Worm (Caenorhabditis elegans) whole organism, L3 larva: ENCODE data around the gene osm-8.

ENCODE experiments used
- aly-2 ChIP-seq: fragments of 150-350 bp; optimal IDR thresholded peaks from 2 replicates; lab custom pipeline; 2014; ENCODE audit warnings: missing biosample characterization, missing genetic modification characterization
- ceh-16 ChIP-seq: sonication (generic microtip); optimal IDR thresholded peaks from 2 replicates; lab custom pipeline; 2017; ENCODE audit warnings: missing biosample characterization, missing genetic modification characterization
- ceh-82 ChIP-seq: fragments of 150-350 bp; optimal IDR thresholded peaks from 2 replicates; lab custom pipeline; 2014; ENCODE audit warnings: missing biosample characterization, missing genetic modification characterization
- ceh-9 ChIP-seq: sonication (generic microtip); optimal IDR thresholded peaks from 2 replicates; lab custom pipeline; 2018; ENCODE audit warnings: missing biosample characterization, missing genetic modification characterization
- egl-27 ChIP-seq: sonication (generic microtip); optimal IDR thresholded peaks from 4 replicates; lab custom pipeline; 2017; ENCODE audit warnings: missing biosample characterization, missing genetic modification reagents, missing genetic modification characterization
- egl-5 ChIP-seq: fragments of 150-350 bp; optimal IDR thresholded peaks from 2 replicates; lab custom pipeline; 2017; ENCODE audit warnings: missing biosample characterization, missing genetic modification reagents, missing genetic modification characterization, inconsistent platforms
- elt-1 ChIP-seq: fragments of 150-350 bp; optimal IDR thresholded peaks from 2 replicates; lab custom pipeline; 2014; ENCODE audit warnings: missing biosample characterization, missing genetic modification characterization
- elt-2 ChIP-seq: sonication (generic microtip); optimal IDR thresholded peaks from 2 replicates; lab custom pipeline; 2016; ENCODE audit warnings: missing genetic modification reagents, mild to moderate bottlenecking, missing genetic modification characterization, missing compliant biosample characterization
- elt-3 ChIP-seq, 3 experiments: fragments of 150-350 bp in 1 of 3; sonication (generic microtip) in 2 of 3; optimal IDR thresholded peaks; 2 replicates in 2 of 3; 4 replicates in 1 of 3; lab custom pipeline; 2014 to 2017; ENCODE audit warnings: missing biosample characterization in 3 of 3, missing genetic modification characterization in 3 of 3
- fkh-10 ChIP-seq: sonication (generic microtip); optimal IDR thresholded peaks from 2 replicates; lab custom pipeline; 2017; ENCODE audit warnings: missing biosample characterization, missing genetic modification reagents, missing genetic modification characterization
- fkh-2 ChIP-seq: fragments of 150-350 bp; optimal IDR thresholded peaks from 2 replicates; lab custom pipeline; 2014; ENCODE audit warnings: missing biosample characterization, missing genetic modification reagents, missing genetic modification characterization
- fos-1 ChIP-seq: fragments of 150-350 bp; optimal IDR thresholded peaks from 2 replicates; lab custom pipeline; 2014; ENCODE audit warnings: missing biosample characterization, missing genetic modification characterization
- hmg-11 ChIP-seq: sonication (generic microtip); optimal IDR thresholded peaks from 2 replicates; lab custom pipeline; 2016; ENCODE audit warnings: missing genetic modification characterization, missing compliant biosample characterization
- jun-1 ChIP-seq: fragments of 150-350 bp; optimal IDR thresholded peaks from 2 replicates; lab custom pipeline; 2014; ENCODE audit warnings: missing biosample characterization, missing genetic modification reagents, missing genetic modification characterization
- lin-15B ChIP-seq: fragments of 150-350 bp; optimal IDR thresholded peaks from 2 replicates; lab custom pipeline; 2014; ENCODE audit warnings: missing biosample characterization, missing genetic modification characterization
- lsy-12 ChIP-seq: sonication (generic microtip); optimal IDR thresholded peaks from 2 replicates; lab custom pipeline; 2016; ENCODE audit warnings: mild to moderate bottlenecking, missing genetic modification characterization, missing compliant biosample characterization
- mdl-1 ChIP-seq: fragments of 150-350 bp; optimal IDR thresholded peaks from 2 replicates; lab custom pipeline; 2014; ENCODE audit warnings: missing biosample characterization, missing genetic modification characterization
- mml-1 ChIP-seq: fragments of 150-350 bp; sonication (generic microtip); optimal IDR thresholded peaks from 3 replicates; lab custom pipeline; 2014; ENCODE audit warnings: missing biosample characterization, missing genetic modification characterization
- nhr-11 ChIP-seq: fragments of 150-350 bp; optimal IDR thresholded peaks from 2 replicates; lab custom pipeline; 2014; ENCODE audit warnings: missing biosample characterization, missing genetic modification characterization
- nhr-12 ChIP-seq: fragments of 150-350 bp; optimal IDR thresholded peaks from 2 replicates; lab custom pipeline; 2014; ENCODE audit warnings: missing biosample characterization, missing genetic modification characterization
- nhr-23 ChIP-seq: fragments of 150-350 bp; optimal IDR thresholded peaks from 2 replicates; lab custom pipeline; 2014; ENCODE audit warnings: missing biosample characterization, missing genetic modification reagents, missing genetic modification characterization
- nhr-237 ChIP-seq: fragments of 150-350 bp; optimal IDR thresholded peaks from 2 replicates; lab custom pipeline; 2014; ENCODE audit warnings: missing biosample characterization, missing genetic modification characterization
- nhr-25 ChIP-seq: sonication (generic microtip); optimal IDR thresholded peaks from 2 replicates; lab custom pipeline; 2017; ENCODE audit warnings: missing biosample characterization, missing genetic modification characterization
- nhr-67 ChIP-seq: fragments of 150-350 bp; optimal IDR thresholded peaks from 2 replicates; lab custom pipeline; 2014; ENCODE audit warnings: missing biosample characterization, missing genetic modification characterization
- pha-4 ChIP-seq: fragments of 150-350 bp; optimal IDR thresholded peaks from 2 replicates; lab custom pipeline; 2014; ENCODE audit warnings: missing biosample characterization, missing genetic modification reagents, missing genetic modification characterization
- pqm-1 ChIP-seq: fragments of 150-350 bp; optimal IDR thresholded peaks from 2 replicates; lab custom pipeline; 2017; ENCODE audit warnings: missing biosample characterization, missing genetic modification characterization, inconsistent platforms
- sea-2 ChIP-seq: fragments of 150-350 bp; sonication (generic microtip); optimal IDR thresholded peaks from 4 replicates; lab custom pipeline; 2014; ENCODE audit warnings: missing biosample characterization, missing genetic modification reagents, missing genetic modification characterization
- snpc-4 ChIP-seq: fragments of 150-350 bp; optimal IDR thresholded peaks from 2 replicates; lab custom pipeline; 2014; ENCODE audit warnings: missing biosample characterization, missing genetic modification characterization
- tbx-2 ChIP-seq: sonication (generic microtip); optimal IDR thresholded peaks from 2 replicates; lab custom pipeline; 2016; ENCODE audit warnings: mild to moderate bottlenecking, missing genetic modification characterization, missing compliant biosample characterization
- unc-62 ChIP-seq: fragments of 150-350 bp; sonication (generic microtip); optimal IDR thresholded peaks from 4 replicates; lab custom pipeline; 2014; ENCODE audit warnings: missing biosample characterization, missing genetic modification reagents, missing genetic modification characterization
- ztf-11 ChIP-seq: fragments of 150-350 bp; optimal IDR thresholded peaks from 2 replicates; lab custom pipeline; 2014; ENCODE audit warnings: missing biosample characterization, missing genetic modification characterization
- ztf-4 ChIP-seq: fragments of 150-350 bp; optimal IDR thresholded peaks from 2 replicates; lab custom pipeline; 2014; ENCODE audit warnings: missing biosample characterization, missing genetic modification characterization

Gene osm-8

ce11 chrII:7561494-7561893 is 43.7 kb downstream of the osm-8 start, which contains the start of the genes ZK1290.11 and ZK1290.1:
Gene ZK1290.11 (minus strand): TSS chrII:7561594.
Gene ZK1290.1 (plus strand): TSS chrII:7561764.
- TF ChIP-seq ceh-9 (tag; lab: Kevin White, UChicago): no peak
- TF ChIP-seq ceh-16 (tag; lab: Kevin White, UChicago): no peak
- TF ChIP-seq unc-62 (GFP tag; lab: Kevin White, UChicago): no peak
- TF ChIP-seq nhr-12 (tag; lab: Kevin White, UChicago): no peak
- no peak for TF ChIP-seq mml-1 (tag; lab: Kevin White, UChicago)

ce11 chrII:7560844-7561243 is 44.4 kb downstream of the osm-8 start:
- no peak for TF ChIP-seq egl-27
- no peak for TF ChIP-seq elt-1 (tag; lab: Kevin White, UChicago)
- TF ChIP-seq hmg-11 (tag; lab: Kevin White, UChicago): no peak
- TF ChIP-seq sea-2: no peak
- no peak for TF ChIP-seq ceh-9 (tag; lab: Kevin White, UChicago)
- no peak for TF ChIP-seq nhr-23 (tag; lab: Kevin White, UChicago)
- no peak for TF ChIP-seq mdl-1 (tag; lab: Kevin White, UChicago)
- no peak for TF ChIP-seq nhr-237 (tag; lab: Kevin White, UChicago)
- no peak for TF ChIP-seq nhr-67 (tag; lab: Kevin White, UChicago)
- no peak for TF ChIP-seq mml-1 (tag; lab: Kevin White, UChicago)
- no peak for TF ChIP-seq elt-3 (tag; optimal IDR thresholded peaks at IDR 0.05; lab: Kevin White, UChicago)
- no peak for TF ChIP-seq elt-2
- no peak for TF ChIP-seq lin-15B
- no peak for TF ChIP-seq nhr-11
- no peak for TF ChIP-seq fkh-2 (tag; lab: Kevin White, UChicago)
- no peak for TF ChIP-seq egl-5 (tag; lab: Kevin White, UChicago)
- no peak for TF ChIP-seq aly-2 (tag; lab: Kevin White, UChicago)
- TF ChIP-seq fos-1 (tag; lab: Kevin White, UChicago): no peak

ce11 chrII:7558864-7559263 is 46.3 kb downstream of the osm-8 start:
- TF ChIP-seq ceh-9 (tag; lab: Kevin White, UChicago): no peak
- TF ChIP-seq ceh-82 (tag; lab: Kevin White, UChicago): no peak
- no peak for TF ChIP-seq mml-1 (tag; lab: Kevin White, UChicago)
- peak; percentile 72 for TF ChIP-seq fkh-10 (GFP tag; lab: Kevin White, UChicago)
- TF ChIP-seq sea-2: no peak
- TF ChIP-seq ztf-11 (tag; lab: Kevin White, UChicago): no peak
- TF ChIP-seq, all 47 proteins: peak for 1

- TF ChIP-seq egl-27 (no peak), aly-2 (tag; lab: Kevin White, UChicago) (no peak), unc-62 (GFP tag; lab: Kevin White, UChicago) (peak; percentile 10), elt-1 (tag; lab: Kevin White, UChicago) (no peak), nhr-25 (peak; percentile 51), ztf-11 (tag; lab: Kevin White, UChicago) (no peak), snpc-4 (tag; lab: Kevin White, UChicago) (no peak), jun-1 (tag; lab: Kevin White, UChicago) (peak; percentile 13), pqm-1 (tag; lab: Kevin White, UChicago) (peak; percentile 26), ztf-4 (tag; lab: Kevin White, UChicago) (no peak), lsy-12 (no peak), nhr-23 (tag; lab: Kevin White, UChicago) (no peak), pha-4 (tag; lab: Kevin White, UChicago) (peak; percentile 54)
Measured at ce11 chrII:7557981-7558380, 47.2 kb downstream of the osm-8 start.

ce11 chrII:7555454-7555853 is 49.8 kb downstream of the osm-8 start, which contains the start of gene ZK1290.14:
Gene ZK1290.14 (minus strand): TSS chrII:7555592.
- no peak for TF ChIP-seq nhr-237 (tag; lab: Kevin White, UChicago)
- TF ChIP-seq lsy-12: no peak
- no peak for TF ChIP-seq jun-1 (tag; lab: Kevin White, UChicago)
- TF ChIP-seq elt-2: no peak
- no peak for TF ChIP-seq tbx-2 (tag; lab: Kevin White, UChicago)
- TF ChIP-seq sea-2: no peak
- no peak for TF ChIP-seq elt-1 (tag; lab: Kevin White, UChicago)
- TF ChIP-seq ztf-11 (tag; lab: Kevin White, UChicago): no peak
- TF ChIP-seq, all 47 proteins: peak for 0
